Fruit fly (Drosophila melanogaster): ENCODE data around the gene CG42526.

The CG42526 gene

DNA sequence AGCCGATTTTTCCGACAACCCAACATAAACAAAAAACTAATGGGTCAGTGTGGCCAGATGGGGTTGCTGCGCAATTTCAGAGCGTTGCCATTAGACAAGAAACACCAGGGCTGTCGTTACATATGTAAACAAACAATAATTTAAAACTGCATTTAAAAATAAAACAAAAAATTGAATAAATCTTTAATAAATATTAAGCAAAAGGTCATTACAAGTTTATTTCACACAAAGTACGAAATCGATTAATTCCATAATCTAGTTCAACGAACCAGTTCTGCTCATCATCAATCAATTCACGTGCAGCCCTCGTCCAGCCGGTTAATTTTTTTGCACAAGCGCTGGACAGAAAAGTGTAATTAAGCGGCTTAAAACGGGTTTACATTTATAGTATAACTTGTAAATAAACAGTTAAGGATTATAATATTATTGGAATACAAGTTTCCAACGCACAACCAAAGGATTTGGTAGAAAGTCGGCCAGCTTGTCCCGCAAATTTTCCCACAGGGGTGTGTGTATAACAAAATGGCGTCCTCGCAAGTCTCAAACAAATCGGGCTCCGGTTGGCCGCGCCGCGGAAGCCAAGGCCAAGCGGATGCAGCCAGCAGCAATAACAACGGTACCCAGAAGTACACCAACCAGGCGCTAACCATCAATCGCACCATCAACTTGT, 24.3 kb downstream of the CG42526 start, which contains the start of the genes CG4022 and Cpsf5 (continued):
- TF ChIP-seq chn (GFP tag; optimal IDR thresholded peaks at IDR 0.05) (peak; percentile 84), ab (GFP tag; optimal IDR thresholded peaks at IDR 0.05) (peak; percentile 45), CG2129 (GFP tag; IDR thresholded peaks at IDR 0.05; ENCODE audit: partially characterized antibody) (no peak), CG17912 (GFP tag; optimal IDR thresholded peaks at IDR 0.05) (peak; percentile 56), YL-1 (GFP tag; optimal IDR thresholded peaks at IDR 0.05) (peak; percentile 88), psq (GFP tag; optimal IDR thresholded peaks at IDR 0.05) (no peak), ato (GFP tag; IDR thresholded peaks at IDR 0.05; ENCODE audit: partially characterized antibody) (no peak), shn (GFP tag; optimal IDR thresholded peaks at IDR 0.05) (peak; percentile 44), CG6689 (GFP tag; IDR thresholded peaks at IDR 0.05) (peak; percentile 79), Dp (GFP tag; optimal IDR thresholded peaks at IDR 0.05) (peak; percentile 28), Dip3 (GFP tag; optimal IDR thresholded peaks at IDR 0.05) (peak; percentile 53), hkb (optimal IDR thresholded peaks at IDR 0.05) (no peak), hkb (GFP tag; IDR thresholded peaks at IDR 0.05) (peak; percentile 87), CG17802 (tag; optimal IDR thresholded peaks at IDR 0.05) (peak; percentile 42), CG16779 (GFP tag; IDR thresholded peaks at IDR 0.05) (no peak), ttk (GFP tag; IDR thresholded peaks at IDR 0.05) (peak; percentile 77), CG14014 (GFP tag; IDR thresholded peaks at IDR 0.05) (peak; percentile 82), Usf (GFP tag; optimal IDR thresholded peaks at IDR 0.05) (peak; percentile 32), ap (GFP tag; IDR thresholded peaks at IDR 0.05) (peak; percentile 56), seq (GFP tag; IDR thresholded peaks at IDR 0.05) (peak; percentile 74), CG7987 (GFP tag; optimal IDR thresholded peaks at IDR 0.05) (no peak), CG4820 (GFP tag; optimal IDR thresholded peaks at IDR 0.05) (peak; percentile 61), dati (GFP tag; IDR thresholded peaks at IDR 0.05) (peak; percentile 25; the same call in 1 of the 2 replicates), scrt (GFP tag; optimal IDR thresholded peaks at IDR 0.05) (peak; percentile 66), CG30431 (GFP tag; optimal IDR thresholded peaks at IDR 0.05) (peak; percentile 52), p53 (GFP tag; optimal IDR thresholded peaks at IDR 0.05) (no peak), pan (optimal IDR thresholded peaks at IDR 0.05) (no peak), pan (GFP tag; optimal IDR thresholded peaks at IDR 0.05 in 1 of 2, IDR thresholded peaks at IDR 0.05 in 1 of 2) (peak in 1 of 2 experiments; percentile 86), CG11247 (GFP tag; IDR thresholded peaks at IDR 0.05) (peak; percentile 70), CG12391 (tag; optimal IDR thresholded peaks at IDR 0.05) (peak; percentile 95), chinmo (GFP tag; IDR thresholded peaks at IDR 0.05; ENCODE audit: partially characterized antibody) (0 out of 4 replicates have a peak, but pooled peaks have one; percentile 26), Nf-YC (tag; optimal IDR thresholded peaks at IDR 0.05) (peak; percentile 79), ken (GFP tag; IDR thresholded peaks at IDR 0.05) (peak; percentile 87), CG11093 (GFP tag; IDR thresholded peaks at IDR 0.05) (peak; percentile 76; the same call in 2 of the 3 replicates), CG14050 (GFP tag; IDR thresholded peaks at IDR 0.05) (peak; percentile 74), CG11695 (GFP tag; IDR thresholded peaks at IDR 0.05) (peak; percentile 73), B-H1 (GFP tag; IDR thresholded peaks at IDR 0.05) (peak; percentile 63; the same call in 2 of the 3 replicates), Med (GFP tag) (peak; percentile 92), jumu (GFP tag; optimal IDR thresholded peaks at IDR 0.05) (peak; percentile 67), emc (GFP tag; optimal IDR thresholded peaks at IDR 0.05) (peak; percentile 27), zen2 (GFP tag; IDR thresholded peaks at IDR 0.05; ENCODE audit: partially characterized antibody) (no peak; the same call in 2 of the 3 replicates), CG9932 (GFP tag; IDR thresholded peaks at IDR 0.05) (peak; percentile 93), CG14965 (GFP tag; optimal IDR thresholded peaks at IDR 0.05; ENCODE audit: borderline replicate concordance) (no peak), usp (GFP tag; optimal IDR thresholded peaks at IDR 0.05) (no peak), CG18262 (tag; optimal IDR thresholded peaks at IDR 0.05) (peak; percentile 84), CG4854 (GFP tag; optimal IDR thresholded peaks at IDR 0.05) (peak; percentile 62), gem (tag; optimal IDR thresholded peaks at IDR 0.05) (peak; percentile 93), bab2 (GFP tag; optimal IDR thresholded peaks at IDR 0.05) (peak; percentile 72), CG13424 (tag; optimal IDR thresholded peaks at IDR 0.05) (peak; percentile 92), org-1 (GFP tag; optimal IDR thresholded peaks at IDR 0.05) (peak; percentile 45)
